Fruit fly (Drosophila melanogaster) whole organism, embryonic: ENCODE data around the gene Syt1.

ENCODE experiments used
- Antp ChIP-seq: fragments of 200-800 bp; sonication (Bioruptor generic); optimal IDR thresholded peaks from 3 replicates; lab custom pipeline; 2016; ENCODE audit warnings: missing biosample characterization, missing genetic modification characterization
- CG10147 ChIP-seq: fragments of 200-800 bp; sonication (Bioruptor generic); optimal IDR thresholded peaks from 2 replicates; lab custom pipeline; 2019; ENCODE audit warnings: missing biosample characterization, mild to moderate bottlenecking, missing genetic modification characterization, moderate library complexity
- CG10565 ChIP-seq: fragments of 200-800 bp; sonication (Bioruptor generic); optimal IDR thresholded peaks from 3 replicates; lab custom pipeline; 2016; ENCODE audit warnings: missing biosample characterization, mild to moderate bottlenecking, missing genetic modification characterization
- CG12299 ChIP-seq: fragments of 200-800 bp; sonication (Bioruptor generic); optimal IDR thresholded peaks from 2 replicates; lab custom pipeline; 2018; ENCODE audit warnings: missing biosample characterization, mild to moderate bottlenecking, missing genetic modification characterization
- CG12769 ChIP-seq: fragments of 200-800 bp; sonication (Bioruptor generic); optimal IDR thresholded peaks from 2 replicates; lab custom pipeline; 2019; ENCODE audit warnings: missing biosample characterization, mild to moderate bottlenecking, missing genetic modification characterization, moderate library complexity
- CG17186 ChIP-seq: fragments of 200-800 bp; sonication (Bioruptor generic); optimal IDR thresholded peaks from 3 replicates; lab custom pipeline; 2017; ENCODE audit warnings: missing biosample characterization, missing genetic modification reagents, missing genetic modification characterization
- CG17829 ChIP-seq: fragments of 200-800 bp; optimal IDR thresholded peaks from 2 replicates; lab custom pipeline; 2019; ENCODE audit warnings: missing biosample characterization, mild to moderate bottlenecking, missing genetic modification characterization, moderate library complexity
- CG18011 ChIP-seq: fragments of 200-800 bp; sonication (Bioruptor generic); optimal IDR thresholded peaks from 2 replicates; lab custom pipeline; 2017; ENCODE audit warnings: missing biosample characterization, missing genetic modification characterization, mild to moderate bottlenecking, moderate library complexity, missing genotype
- CG2712 ChIP-seq: fragments of 200-800 bp; optimal IDR thresholded peaks from 3 replicates; lab custom pipeline; 2019; ENCODE audit warnings: missing biosample characterization, mild to moderate bottlenecking, missing genetic modification characterization, moderate library complexity
- CG30431 ChIP-seq: fragments of 200-800 bp; sonication (Bioruptor generic); optimal IDR thresholded peaks from 2 replicates; lab custom pipeline; 2017; ENCODE audit warnings: missing biosample characterization, missing genetic modification characterization
- CG32772 ChIP-seq: fragments of 200-800 bp; sonication (Bioruptor generic); IDR thresholded peaks from 2 replicates; pipeline ENCODE4 v1.3.6; 2022; ENCODE audit warnings: missing biosample characterization, missing genetic modification characterization
- CG33213 ChIP-seq: fragments of 200-800 bp; sonication (Bioruptor generic); optimal IDR thresholded peaks from 3 replicates; lab custom pipeline; 2016; ENCODE audit warnings: missing biosample characterization, missing genetic modification characterization
- CG42726 ChIP-seq: fragments of 200-800 bp; sonication (Bioruptor generic); IDR thresholded peaks from 2 replicates; pipeline ENCODE4 v1.3.6; 2022; ENCODE audit warnings: missing biosample characterization, missing genetic modification characterization; ENCODE audit not compliant: partially characterized antibody
- CG4282 ChIP-seq: fragments of 200-800 bp; sonication (Bioruptor generic); optimal IDR thresholded peaks from 2 replicates; lab custom pipeline; 2016; ENCODE audit warnings: missing biosample characterization, missing genetic modification characterization
- CG6175 ChIP-seq: fragments of 200-800 bp; sonication (Bioruptor generic); IDR thresholded peaks from 3 replicates; pipeline ENCODE4 v1.3.6; 2022; ENCODE audit warnings: missing biosample characterization, missing genetic modification characterization
- CG6765 ChIP-seq: fragments of 200-800 bp; sonication (Bioruptor generic); optimal IDR thresholded peaks from 3 replicates; lab custom pipeline; 2017; ENCODE audit warnings: missing biosample characterization, mild to moderate bottlenecking, missing genetic modification characterization
- CG7745 ChIP-seq: fragments of 200-800 bp; sonication (Bioruptor generic); optimal IDR thresholded peaks from 2 replicates; lab custom pipeline; 2018; ENCODE audit warnings: missing biosample characterization, mild to moderate bottlenecking, missing genetic modification characterization, moderate library complexity
- CG8478 ChIP-seq: fragments of >200 bp; optimal IDR thresholded peaks from 2 replicates; lab custom pipeline; 2018
- CG8944 ChIP-seq: fragments of 200-800 bp; sonication (Bioruptor generic); optimal IDR thresholded peaks from 3 replicates; lab custom pipeline; 2016; ENCODE audit warnings: missing biosample characterization, missing genetic modification characterization
- CTCF ChIP-seq: fragments of 200-800 bp; sonication (Bioruptor generic); optimal IDR thresholded peaks from 2 replicates; lab custom pipeline; 2017; ENCODE audit warnings: missing biosample characterization, mild to moderate bottlenecking, missing genetic modification characterization, moderate library complexity
- D19A ChIP-seq: fragments of 200-800 bp; optimal IDR thresholded peaks from 3 replicates; lab custom pipeline; 2019; ENCODE audit warnings: missing biosample characterization, mild to moderate bottlenecking, missing genetic modification characterization, moderate library complexity
- Drgx ChIP-seq: fragments of 200-800 bp; sonication (Bioruptor generic); IDR thresholded peaks from 2 replicates; pipeline ENCODE4 v1.3.6; 2022; ENCODE audit warnings: missing biosample characterization, missing genetic modification characterization
- Hr51 ChIP-seq, 2 experiments: fragments of 200-800 bp; sonication (Bioruptor generic); optimal IDR thresholded peaks; 2 replicates in 1 of 2; 3 replicates in 1 of 2; lab custom pipeline; 2016 to 2018; ENCODE audit warnings: missing biosample characterization in 2 of 2, missing genetic modification characterization in 2 of 2, mild to moderate bottlenecking in 1 of 2, moderate library complexity in 1 of 2
- MTF-1 ChIP-seq: fragments of 200-800 bp; sonication (Bioruptor generic); optimal IDR thresholded peaks from 2 replicates; lab custom pipeline; 2018; ENCODE audit warnings: missing biosample characterization, mild to moderate bottlenecking, missing genetic modification characterization, borderline replicate concordance
- Oli ChIP-seq: fragments of 200-800 bp; sonication (Bioruptor generic); optimal IDR thresholded peaks from 2 replicates; lab custom pipeline; 2018; ENCODE audit warnings: missing biosample characterization, mild to moderate bottlenecking, missing genetic modification characterization, moderate library complexity
- Side ChIP-seq: fragments of 200-800 bp; sonication (Bioruptor generic); optimal IDR thresholded peaks from 2 replicates; lab custom pipeline; 2016; ENCODE audit warnings: missing biosample characterization, missing genetic modification characterization
- Sox100B ChIP-seq: fragments of 200-800 bp; sonication (Bioruptor generic); optimal IDR thresholded peaks from 3 replicates; lab custom pipeline; 2018; ENCODE audit warnings: missing biosample characterization, mild to moderate bottlenecking, missing genetic modification characterization
- Tbp ChIP-seq: fragments of >200 bp; optimal IDR thresholded peaks from 2 replicates; lab custom pipeline; 2018; ENCODE audit warnings: missing biosample characterization, missing genetic modification characterization
- Vsx1 ChIP-seq: fragments of 200-800 bp; sonication (Bioruptor generic); optimal IDR thresholded peaks from 2 replicates; lab custom pipeline; 2017; ENCODE audit warnings: missing biosample characterization, mild to moderate bottlenecking, missing genetic modification characterization, missing genetic modification reagents
- Xrp1 ChIP-seq: fragments of 200-800 bp; sonication (Bioruptor generic); IDR thresholded peaks from 2 replicates; pipeline ENCODE4 v1.3.6; 2022; ENCODE audit warnings: missing biosample characterization, missing genetic modification characterization
- abd-A ChIP-seq: fragments of 200-800 bp; sonication (Bioruptor generic); optimal IDR thresholded peaks from 3 replicates; lab custom pipeline; 2019; ENCODE audit warnings: missing biosample characterization, mild to moderate bottlenecking, missing genetic modification characterization, moderate library complexity
- chif ChIP-seq, 2 experiments: fragments of 200-800 bp; sonication (Bioruptor generic); optimal IDR thresholded peaks; 3 replicates each; lab custom pipeline; 2016; ENCODE audit warnings: missing biosample characterization in 2 of 2, missing genetic modification characterization in 2 of 2
- dmrt11E ChIP-seq: fragments of 200-800 bp; sonication (Bioruptor generic); optimal IDR thresholded peaks from 3 replicates; lab custom pipeline; 2018; ENCODE audit warnings: missing biosample characterization, mild to moderate bottlenecking, missing genetic modification characterization, moderate library complexity
- dmrt99B ChIP-seq: fragments of 200-800 bp; sonication (Bioruptor generic); optimal IDR thresholded peaks from 2 replicates; lab custom pipeline; 2018; ENCODE audit warnings: missing biosample characterization, mild to moderate bottlenecking, missing genetic modification characterization, moderate library complexity
- dysf ChIP-seq: fragments of 200-800 bp; sonication (Bioruptor generic); IDR thresholded peaks from 3 replicates; pipeline ENCODE4 v1.3.6; 2022; ENCODE audit warnings: missing biosample characterization, missing genetic modification characterization
- ewg ChIP-seq: fragments of 200-800 bp; sonication (Bioruptor generic); optimal IDR thresholded peaks from 3 replicates; lab custom pipeline; 2017; ENCODE audit warnings: mild to moderate bottlenecking, missing biosample characterization, missing genetic modification reagents, missing genetic modification characterization
- gcm ChIP-seq: fragments of 200-800 bp; sonication (Bioruptor generic); optimal IDR thresholded peaks from 2 replicates; lab custom pipeline; 2019; ENCODE audit warnings: missing biosample characterization, mild to moderate bottlenecking, missing genetic modification characterization, moderate library complexity
- gfzf ChIP-seq: fragments of 200-800 bp; sonication (Bioruptor generic); optimal IDR thresholded peaks from 2 replicates; lab custom pipeline; 2016; ENCODE audit warnings: missing biosample characterization, mild to moderate bottlenecking, missing genetic modification characterization, moderate library complexity
- gsb ChIP-seq: fragments of 200-800 bp; sonication (Bioruptor generic); IDR thresholded peaks from 2 replicates; pipeline ENCODE4 v1.3.6; 2022; ENCODE audit warnings: missing biosample characterization, missing genetic modification characterization
- her ChIP-seq: fragments of 200-800 bp; sonication (Bioruptor generic); optimal IDR thresholded peaks from 2 replicates; lab custom pipeline; 2016; ENCODE audit warnings: missing biosample characterization, missing genetic modification characterization
- inv ChIP-seq: fragments of 200-800 bp; sonication (Bioruptor generic); IDR thresholded peaks from 2 replicates; pipeline ENCODE4 v1.3.6; 2022; ENCODE audit warnings: missing biosample characterization, missing genetic modification characterization; ENCODE audit not compliant: partially characterized antibody
- kay ChIP-seq: fragments of 200-800 bp; sonication (Bioruptor generic); optimal IDR thresholded peaks from 2 replicates; lab custom pipeline; 2016; ENCODE audit warnings: missing biosample characterization, missing genetic modification characterization
- mld ChIP-seq: fragments of 200-800 bp; sonication (Bioruptor generic); IDR thresholded peaks from 3 replicates; pipeline ENCODE4 v1.3.6; 2022; ENCODE audit warnings: missing biosample characterization, missing genetic modification characterization; ENCODE audit not compliant: partially characterized antibody
- odd ChIP-seq: fragments of 200-800 bp; sonication (Bioruptor generic); optimal IDR thresholded peaks from 2 replicates; lab custom pipeline; 2017; ENCODE audit warnings: missing biosample characterization, mild to moderate bottlenecking, missing genetic modification characterization
- pum ChIP-seq: fragments of 200-800 bp; sonication (Bioruptor generic); optimal IDR thresholded peaks from 2 replicates; lab custom pipeline; 2016; ENCODE audit warnings: missing biosample characterization, missing genetic modification characterization
- sr ChIP-seq: fragments of 200-800 bp; sonication (Bioruptor generic); IDR thresholded peaks from 3 replicates; pipeline ENCODE4 v1.3.6; 2022; ENCODE audit warnings: missing biosample characterization, missing genetic modification characterization
- trh ChIP-seq: fragments of 200-800 bp; sonication (Bioruptor generic); optimal IDR thresholded peaks from 2 replicates; lab custom pipeline; 2016; ENCODE audit warnings: missing biosample characterization, missing genetic modification characterization
- tup ChIP-seq: fragments of 200-800 bp; sonication (Bioruptor generic); optimal IDR thresholded peaks from 2 replicates; lab custom pipeline; 2016; ENCODE audit warnings: missing biosample characterization, mild to moderate bottlenecking, missing genetic modification characterization, moderate library complexity
- unc-4 ChIP-seq: fragments of 200-800 bp; sonication (Bioruptor generic); IDR thresholded peaks from 2 replicates; pipeline ENCODE4 v1.3.6; 2022; ENCODE audit warnings: missing biosample characterization, missing genetic modification characterization; ENCODE audit not compliant: partially characterized antibody

Gene Syt1

dm6 chr2L:2752460-2753411 lies 47.0 kb downstream of the Syt1 start, which contains the start of gene Pgk (continued):
- TF ChIP-seq her (peak; percentile 33), CG18011 (GFP tag; lab: Kevin White, UChicago) (no peak), Tbp (GFP tag; lab: Kevin White, UChicago) (peak; percentile 99), CG42726 (GFP tag; lab: Robert Waterston, UW) (no peak), Xrp1 (no peak), Hr51 (GFP tag; optimal IDR thresholded peaks at IDR 0.05; lab: Kevin White, UChicago) (peak; percentile 53 to 62), Side (GFP tag; lab: Kevin White, UChicago) (no peak), CG12769 (tag; lab: Kevin White, UChicago) (peak; percentile 83), ewg (GFP tag; lab: Kevin White, UChicago) (peak; percentile 87), CG17186 (GFP tag; lab: Kevin White, UChicago) (peak; percentile 93), CTCF (peak; percentile 44), CG6175 (GFP tag; lab: Robert Waterston, UW) (no peak), CG8944 (GFP tag; lab: Kevin White, UChicago) (peak; percentile 17), Sox100B (GFP tag; lab: Kevin White, UChicago) (peak; percentile 75), CG7745 (tag; lab: Kevin White, UChicago) (no peak), Drgx (GFP tag; lab: Robert Waterston, UW) (no peak), unc-4 (GFP tag; lab: Robert Waterston, UW) (no peak), tup (GFP tag; lab: Kevin White, UChicago) (peak; percentile 34), Oli (tag; lab: Kevin White, UChicago) (peak; percentile 38), dysf (GFP tag; lab: Robert Waterston, UW) (no peak), trh (no peak), CG10147 (GFP tag; lab: Kevin White, UChicago) (peak; percentile 47), mld (no peak), CG6765 (GFP tag; lab: Kevin White, UChicago) (peak; percentile 78), CG2712 (tag; lab: Kevin White, UChicago) (peak; percentile 39), CG12299 (tag; lab: Kevin White, UChicago) (peak; percentile 48), Antp (GFP tag; lab: Kevin White, UChicago) (peak; percentile 53), Vsx1 (GFP tag; lab: Kevin White, UChicago) (no peak), CG8478 (lab: Kevin White, UChicago) (no peak), gfzf (GFP tag; lab: Kevin White, UChicago) (no peak), sr (GFP tag; lab: Robert Waterston, UW) (no peak), abd-A (tag; lab: Kevin White, UChicago) (peak; percentile 82), CG32772 (GFP tag; lab: Robert Waterston, UW) (no peak), MTF-1 (peak; percentile 54), CG10565 (GFP tag; lab: Kevin White, UChicago) (no peak), dmrt11E (peak; percentile 6), D19A (peak; percentile 32), CG17829 (tag; lab: Kevin White, UChicago) (peak; percentile 4), CG30431 (no peak), gsb (GFP tag; lab: Robert Waterston, UW) (no peak), inv (GFP tag; lab: Robert Waterston, UW) (no peak), odd (GFP tag; lab: Kevin White, UChicago) (peak; percentile 65), chif (GFP tag; optimal IDR thresholded peaks at IDR 0.05; lab: Kevin White, UChicago) (peak in 1 of 2 experiments; percentile 8), dmrt99B (tag; lab: Kevin White, UChicago) (peak; percentile 45), gcm (GFP tag; lab: Kevin White, UChicago) (peak; percentile 33), CG33213 (GFP tag; lab: Kevin White, UChicago) (peak; percentile 29), CG4282 (GFP tag; lab: Kevin White, UChicago) (no peak), kay (GFP tag; lab: Kevin White, UChicago) (no peak), pum (no peak)
